Fruit fly (Drosophila melanogaster): ENCODE measurements around the gene Dlip1.
A peak's percentile ranks its signal among the peaks of the same experiment; 100 is the strongest.

Gene Dlip1

DNA sequence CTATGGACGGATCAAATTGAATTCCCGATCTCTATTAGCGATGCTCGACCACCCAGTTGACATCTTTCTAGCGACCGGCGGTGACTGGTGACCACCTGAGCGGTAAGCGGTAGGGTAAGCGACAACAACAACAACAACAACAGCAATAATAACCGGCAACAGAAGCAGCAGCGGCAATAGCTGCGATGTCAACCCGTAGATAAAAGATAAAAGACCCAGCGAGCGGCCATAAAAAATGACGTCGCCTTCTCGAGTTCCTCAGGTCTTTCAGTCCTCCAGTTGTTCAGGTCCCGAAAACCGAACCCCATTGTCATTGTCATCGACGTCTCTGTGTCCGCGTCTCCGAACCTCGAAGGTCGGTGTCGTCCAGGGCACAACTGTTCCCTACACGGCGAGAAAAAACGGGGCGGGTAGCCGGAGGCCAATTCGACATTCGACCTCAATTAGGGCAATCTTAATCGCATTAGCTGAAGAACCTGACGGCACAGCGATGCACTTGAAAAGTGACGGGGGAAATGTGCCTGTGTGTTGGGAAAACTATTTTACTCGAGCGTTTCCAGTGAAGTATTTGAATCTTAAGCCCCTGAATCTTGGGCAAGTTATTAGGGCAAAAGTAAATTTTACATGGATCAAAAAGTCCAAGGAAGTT lies 25.7 kb upstream of the Dlip1 start:
- no peak for TF ChIP-seq CG17801 (GFP tag; optimal IDR thresholded peaks at IDR 0.05; ENCODE audit: partially characterized antibody)

DNA sequence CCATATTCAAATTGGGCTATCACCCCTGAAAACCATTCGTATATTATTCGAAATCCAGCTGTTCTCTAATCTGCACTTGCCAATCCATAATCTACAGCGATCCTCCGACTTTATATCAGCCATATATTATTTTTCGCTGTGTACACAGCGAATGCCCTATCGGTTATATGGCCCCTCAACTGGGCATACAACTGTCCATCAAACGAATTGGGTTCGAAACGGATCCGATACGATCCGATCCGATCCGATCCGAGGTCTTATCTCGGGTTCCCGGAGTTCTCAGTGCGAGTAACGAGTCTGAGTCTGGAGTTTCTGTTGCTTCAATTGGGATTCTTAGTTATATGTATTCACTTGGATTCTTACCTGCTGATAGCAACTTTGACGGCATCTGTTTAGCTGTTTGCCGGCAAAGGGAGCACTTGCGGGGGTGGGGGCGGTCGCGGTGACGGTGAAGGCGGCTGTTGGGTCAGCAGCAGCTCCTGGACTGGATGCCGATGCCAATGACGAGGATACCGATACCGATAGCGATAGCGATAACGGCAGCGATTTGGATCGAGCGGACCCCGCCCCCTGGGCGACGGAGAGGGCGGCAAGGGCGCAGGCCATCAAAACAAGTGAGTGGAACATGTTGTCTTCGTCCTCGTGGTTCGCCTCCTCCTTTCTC lies 24.7 kb upstream of the Dlip1 start:
- TF ChIP-seq CG17801 (GFP tag; optimal IDR thresholded peaks at IDR 0.05; ENCODE audit: partially characterized antibody) = no peak

DNA sequence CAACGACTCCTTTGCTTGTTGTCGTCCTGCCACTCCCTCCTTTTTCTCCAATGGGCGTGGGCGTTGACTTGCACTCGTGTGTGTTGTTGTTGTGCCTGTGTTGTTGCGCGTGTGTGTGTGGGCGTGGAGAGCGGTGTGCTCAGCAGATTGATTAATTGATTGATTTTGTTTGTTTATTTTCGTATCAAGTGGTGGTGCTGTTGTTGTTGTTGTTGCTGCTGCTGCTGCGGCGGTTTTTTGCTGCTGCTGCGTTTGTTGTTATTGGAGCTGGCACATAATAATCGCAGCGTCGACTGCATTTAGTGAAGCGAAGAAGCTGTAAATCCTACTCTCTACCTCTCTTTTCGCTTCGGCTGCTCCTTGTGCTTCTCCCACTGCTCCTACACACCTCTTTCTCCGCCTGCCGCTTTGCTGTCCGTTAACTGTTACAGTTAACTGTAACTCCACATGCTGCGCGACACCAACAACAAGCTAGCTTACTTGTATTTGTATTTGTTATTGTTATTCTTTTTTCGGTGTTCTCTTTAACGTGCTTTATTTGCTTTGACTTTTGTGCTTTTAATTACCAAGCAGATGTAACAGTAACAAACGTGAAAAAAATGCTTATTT lies 24.1 kb upstream of the Dlip1 start:
- TF ChIP-seq CG17801 (GFP tag; optimal IDR thresholded peaks at IDR 0.05; ENCODE audit: partially characterized antibody) = no peak

DNA sequence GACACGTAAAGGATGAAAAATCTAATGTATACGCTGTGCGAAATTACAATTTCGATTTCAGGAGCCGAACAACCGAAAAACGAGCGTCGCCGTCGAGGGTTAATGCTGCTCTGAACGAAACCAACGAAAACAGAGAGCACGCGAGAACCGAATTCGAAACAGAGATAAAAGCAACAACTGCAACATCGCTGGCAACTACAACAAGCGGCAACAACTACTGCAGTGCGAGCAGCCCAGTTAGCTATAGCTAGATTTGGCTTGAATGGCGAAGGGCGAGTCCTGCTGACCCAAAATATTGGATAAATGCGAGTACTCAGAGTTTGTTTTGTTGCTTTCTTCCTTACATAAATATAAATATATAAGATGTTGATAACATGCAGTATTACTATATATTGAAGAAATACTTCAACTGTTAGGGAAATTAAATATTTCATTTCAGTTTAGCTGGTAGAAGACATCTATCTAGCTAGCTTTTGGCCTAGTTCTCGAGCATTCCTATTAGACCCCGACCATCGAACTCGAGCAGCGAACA lies 23.4 kb upstream of the Dlip1 start, which contains the start of gene fend:
TSS of gene fend (minus strand) at position 178 of the 532 bp plus-strand sequence.
- TF ChIP-seq CG17801 (GFP tag; optimal IDR thresholded peaks at IDR 0.05; ENCODE audit: partially characterized antibody) = no peak

DNA sequence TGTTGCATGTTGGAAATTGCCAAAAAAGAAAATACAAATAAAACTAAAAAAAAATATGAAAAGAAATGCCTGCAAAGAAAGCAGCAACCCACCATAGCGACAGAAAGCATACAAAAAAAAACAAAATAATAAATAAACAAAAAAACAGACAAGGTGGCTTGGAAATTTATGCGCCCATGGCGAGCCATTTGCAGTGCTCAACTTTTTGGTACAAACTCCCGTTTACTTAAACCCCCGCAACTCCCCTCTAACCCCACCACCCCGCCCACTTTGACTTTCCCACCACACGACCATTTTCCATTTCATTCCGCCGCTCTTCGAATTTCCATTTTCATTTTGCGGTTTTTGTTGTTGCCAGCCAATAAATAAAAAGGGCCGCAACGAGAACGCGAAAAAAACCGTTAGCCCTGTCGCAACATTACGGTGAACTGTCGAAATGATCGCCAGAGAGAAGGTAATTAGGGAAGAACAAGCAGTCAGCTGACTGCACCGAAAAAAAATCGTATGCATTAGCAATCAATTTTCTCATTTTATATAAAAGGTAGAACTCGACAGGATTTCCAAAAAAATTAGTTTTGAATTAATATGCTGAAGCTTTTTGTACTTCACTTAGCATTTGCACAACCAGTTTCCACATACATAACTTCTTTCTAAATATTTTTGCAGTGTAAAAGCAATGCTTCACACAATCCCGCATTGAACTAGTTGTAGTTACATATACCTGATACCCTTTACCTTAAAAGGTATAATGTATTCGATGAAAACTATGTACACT lies 21.5 kb upstream of the Dlip1 start:
- TF ChIP-seq CG17801 (GFP tag; optimal IDR thresholded peaks at IDR 0.05; ENCODE audit: partially characterized antibody) = no peak

DNA sequence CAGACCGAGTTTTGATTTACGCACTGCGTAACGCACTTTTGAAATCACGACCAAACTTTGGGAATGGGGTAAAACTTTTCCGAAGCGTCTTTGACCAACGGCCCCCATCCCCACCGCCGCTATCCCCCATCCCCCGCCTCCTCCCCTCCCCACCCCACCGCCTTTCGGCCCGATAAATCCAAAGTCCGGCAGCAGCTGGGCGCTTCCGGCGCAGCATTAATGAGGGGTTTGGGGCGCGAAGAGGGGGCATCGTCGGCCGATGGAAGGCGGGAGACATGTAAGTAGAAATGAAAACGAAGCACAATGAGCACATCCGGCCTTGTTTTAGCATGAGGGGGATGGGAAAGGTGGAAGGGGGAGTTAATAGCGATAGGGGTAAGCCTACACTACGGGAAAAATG lies 19.3 kb upstream of the Dlip1 start:
- TF ChIP-seq CG17801 (GFP tag; optimal IDR thresholded peaks at IDR 0.05; ENCODE audit: partially characterized antibody) = no peak

DNA sequence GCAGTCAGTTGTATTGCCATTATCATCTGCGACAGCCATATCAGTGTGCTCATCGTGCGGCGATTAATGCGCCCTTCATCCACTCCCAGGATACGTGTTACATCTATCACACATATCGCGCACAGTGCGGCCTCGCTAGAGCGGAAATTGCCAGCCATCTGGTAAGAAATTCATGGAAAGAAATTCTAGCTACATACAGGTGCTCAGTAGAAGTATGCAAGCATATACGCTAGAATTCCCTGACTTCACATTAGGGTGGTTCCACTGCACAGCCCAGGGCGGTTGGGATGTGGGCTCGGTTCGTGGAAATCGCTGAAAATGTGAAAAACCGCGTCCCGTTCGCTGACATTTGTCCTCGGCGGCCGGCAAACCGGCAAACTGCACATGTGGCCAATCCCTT lies 17.2 kb upstream of the Dlip1 start:
- no peak for TF ChIP-seq CG17801 (GFP tag; optimal IDR thresholded peaks at IDR 0.05; ENCODE audit: partially characterized antibody)

dm6 chrX:9142224-9142802 lies 16.1 kb upstream of the Dlip1 start, which contains the start of gene CG7065:
Gene CG7065, plus strand, starts transcription at chrX:9142493.
- TF ChIP-seq CG17801 (GFP tag; optimal IDR thresholded peaks at IDR 0.05; ENCODE audit: partially characterized antibody) = peak; percentile 19

DNA sequence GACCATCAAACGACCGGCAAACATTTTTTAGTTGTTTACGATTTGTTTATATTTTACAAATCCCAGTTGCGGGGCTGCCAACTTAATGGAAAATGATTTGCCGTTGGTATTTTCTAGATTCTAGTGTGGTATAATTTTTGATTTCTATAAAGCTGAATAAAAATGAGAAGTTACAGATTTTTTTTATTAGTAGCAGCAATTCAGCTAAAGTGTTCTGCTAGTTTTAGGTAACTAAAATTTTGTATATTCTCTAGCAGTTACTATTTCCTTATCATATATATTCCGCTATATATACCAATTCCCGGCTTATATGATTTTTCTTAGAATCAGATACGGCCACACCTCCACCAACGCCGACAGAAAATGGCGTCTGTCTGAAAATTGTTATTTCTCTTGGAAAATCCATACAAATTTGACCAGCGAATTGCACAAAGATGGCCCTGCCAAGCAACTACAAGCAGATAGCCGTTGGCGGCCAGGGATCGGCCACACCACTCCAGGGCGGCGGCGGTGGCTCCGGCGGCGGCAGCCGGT lies 9.4 kb upstream of the Dlip1 start, which contains the start of the genes fh and Bap111:
TSS of gene fh (minus strand) at position 83 of the 534 bp plus-strand sequence.
TSS of gene Bap111 (plus strand) at position 321 of the 534 bp plus-strand sequence.
- TF ChIP-seq CG17801 (GFP tag; optimal IDR thresholded peaks at IDR 0.05; ENCODE audit: partially characterized antibody) = peak; percentile 26

DNA sequence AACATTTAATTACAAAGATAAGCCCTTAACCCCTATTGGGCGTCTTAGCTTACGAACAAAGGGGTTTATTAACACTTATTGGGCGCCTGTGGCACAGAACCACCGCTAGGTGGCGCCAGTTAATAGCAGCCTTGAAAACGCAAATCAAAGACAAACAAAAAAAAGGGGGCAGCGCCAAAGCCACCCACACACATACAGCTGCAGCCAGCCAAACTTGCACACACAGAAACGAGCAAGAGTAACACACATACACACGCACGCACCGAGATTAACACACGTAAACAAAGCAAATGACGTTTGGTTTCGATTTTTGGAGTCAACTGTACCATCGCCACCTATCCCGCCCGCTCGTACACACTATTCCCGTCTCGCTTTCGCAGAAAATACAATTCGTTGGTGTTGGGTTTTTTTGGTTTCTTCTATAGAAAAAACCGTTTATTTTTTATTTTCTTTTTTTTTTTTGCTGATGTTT lies 6.3 kb upstream of the Dlip1 start:
- peak; percentile 91 for TF ChIP-seq CG17801 (GFP tag; optimal IDR thresholded peaks at IDR 0.05; ENCODE audit: partially characterized antibody)

- TF ChIP-seq CG17801 (GFP tag; optimal IDR thresholded peaks at IDR 0.05; ENCODE audit: partially characterized antibody) = peak; percentile 8
Measured at dm6 chrX:9155134-9155533, 3.3 kb upstream of the Dlip1 start.

DNA sequence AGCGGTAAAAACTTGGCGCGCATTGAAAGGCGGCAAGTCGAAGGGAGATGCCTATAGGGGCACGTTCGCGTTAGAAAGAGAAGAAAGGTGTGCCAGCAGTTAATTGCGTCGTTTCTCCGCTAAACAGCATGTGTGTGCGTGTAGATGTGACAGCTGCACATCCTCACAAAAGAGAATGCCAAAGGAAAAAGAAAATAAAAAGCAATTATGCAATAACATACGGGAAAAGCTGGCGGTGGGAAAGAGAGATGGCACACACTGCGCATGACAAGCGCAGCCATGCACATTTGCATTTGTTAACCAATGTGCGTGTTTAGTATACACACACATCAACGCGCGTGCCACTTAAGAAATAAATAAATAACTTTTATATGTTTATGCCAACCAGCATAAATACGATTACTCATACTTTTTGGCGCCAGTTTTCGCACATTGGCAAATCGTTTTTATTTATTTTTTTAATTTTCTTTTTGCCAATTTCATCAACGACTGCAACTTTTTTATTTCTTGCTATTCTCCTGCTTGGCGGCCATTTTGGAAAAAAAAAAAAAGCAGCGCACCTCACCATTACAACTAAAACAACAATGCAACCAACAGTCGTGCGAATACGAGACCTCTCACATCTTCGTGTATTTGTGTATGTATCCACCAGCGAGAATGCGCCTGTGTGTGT lies 2.6 kb upstream of the Dlip1 start:
- TF ChIP-seq CG17801 (GFP tag; optimal IDR thresholded peaks at IDR 0.05; ENCODE audit: partially characterized antibody) = peak; percentile 78

DNA sequence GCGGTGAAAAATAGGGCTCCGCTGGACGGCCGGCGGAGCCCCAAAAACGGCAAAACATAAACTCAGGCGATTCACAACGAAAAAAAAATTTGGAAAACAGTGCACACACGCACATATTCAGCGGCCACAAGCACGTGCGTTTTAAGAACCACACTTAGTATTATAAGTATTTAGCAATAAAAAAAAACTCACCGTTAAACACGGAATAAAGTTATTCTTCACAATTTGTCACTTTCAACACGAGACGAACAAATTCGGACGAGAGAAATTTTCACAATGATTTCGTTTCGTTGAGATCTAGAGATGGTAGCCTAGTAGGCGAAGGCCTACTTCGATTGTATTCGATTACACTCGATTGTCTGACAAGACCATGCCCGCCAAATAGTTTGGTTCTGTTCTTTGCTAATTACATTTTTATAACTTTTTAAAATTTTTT lies 2.0 kb upstream of the Dlip1 start, which contains the start of gene His3.3B:
TSS of gene His3.3B (minus strand) at position 282 of the 436 bp plus-strand sequence.
- TF ChIP-seq CG17801 (GFP tag; optimal IDR thresholded peaks at IDR 0.05; ENCODE audit: partially characterized antibody) = no peak

Data from ovary, adult (tissue).